Fruit fly (Drosophila melanogaster): ENCODE results near the gene CG44000.

CG44000 gene

dm6 chr2L:5046261-5046660 is 3.2 kb downstream of the CG44000 start:
- no peak for TF ChIP-seq CG4496 (GFP tag; IDR thresholded peaks at IDR 0.05)

dm6 chr2L:5049974-5050373 is 6.9 kb downstream of the CG44000 start:
- no peak for TF ChIP-seq rn (GFP tag; IDR thresholded peaks at IDR 0.05)
- no peak for TF ChIP-seq CG8159 (tag; optimal IDR thresholded peaks at IDR 0.05)
- no peak for TF ChIP-seq Pif1A (GFP tag; optimal IDR thresholded peaks at IDR 0.05)
- no peak for TF ChIP-seq CG17806 (tag; optimal IDR thresholded peaks at IDR 0.05)
- no peak for TF ChIP-seq CG9948 (tag; optimal IDR thresholded peaks at IDR 0.05)
- peak; percentile 23 for TF ChIP-seq CG8301 (tag; optimal IDR thresholded peaks at IDR 0.05)
- no peak for TF ChIP-seq CG10348 (GFP tag; IDR thresholded peaks at IDR 0.05)
- TF ChIP-seq CG12605 (GFP tag; IDR thresholded peaks at IDR 0.05) = no peak
- no peak for TF ChIP-seq CG34367 (tag; optimal IDR thresholded peaks at IDR 0.05)
- peak; percentile 14 for TF ChIP-seq Pif1B (GFP tag; optimal IDR thresholded peaks at IDR 0.05)
- TF ChIP-seq Snoo (tag; optimal IDR thresholded peaks at IDR 0.05) = no peak
- TF ChIP-seq D1 (tag; optimal IDR thresholded peaks at IDR 0.05) = no peak
- TF ChIP-seq CG32121 (GFP tag; IDR thresholded peaks at IDR 0.05) = no peak
- no peak for TF ChIP-seq fd96Ca (GFP tag; IDR thresholded peaks at IDR 0.05)
- no peak for TF ChIP-seq Ets98B (GFP tag; IDR thresholded peaks at IDR 0.05)
- no peak for TF ChIP-seq CG13204 (GFP tag; optimal IDR thresholded peaks at IDR 0.05)
- TF ChIP-seq gl (tag; optimal IDR thresholded peaks at IDR 0.05) = no peak
- TF ChIP-seq CG15710 (tag; optimal IDR thresholded peaks at IDR 0.05) = no peak
- peak; percentile 50; the same call in 1 of the 3 replicates for TF ChIP-seq CG4496 (GFP tag; IDR thresholded peaks at IDR 0.05)
- peak; percentile 51 for TF ChIP-seq EcR (GFP tag; optimal IDR thresholded peaks at IDR 0.05)
- TF ChIP-seq CG14655 (GFP tag; optimal IDR thresholded peaks at IDR 0.05) = no peak

- TF ChIP-seq CG13204 (GFP tag; optimal IDR thresholded peaks at IDR 0.05) (no peak), CG9948 (tag; optimal IDR thresholded peaks at IDR 0.05) (no peak), CG8301 (tag; optimal IDR thresholded peaks at IDR 0.05) (no peak), Pif1B (GFP tag; optimal IDR thresholded peaks at IDR 0.05) (no peak), Pif1A (GFP tag; optimal IDR thresholded peaks at IDR 0.05) (no peak), CG17806 (tag; optimal IDR thresholded peaks at IDR 0.05) (no peak), CG34367 (tag; optimal IDR thresholded peaks at IDR 0.05) (no peak), Snoo (tag; optimal IDR thresholded peaks at IDR 0.05) (no peak), CG12605 (GFP tag; IDR thresholded peaks at IDR 0.05) (no peak), Ets98B (GFP tag; IDR thresholded peaks at IDR 0.05) (no peak), rn (GFP tag; IDR thresholded peaks at IDR 0.05) (no peak), CG15710 (tag; optimal IDR thresholded peaks at IDR 0.05) (no peak), D1 (tag; optimal IDR thresholded peaks at IDR 0.05) (no peak), EcR (GFP tag; optimal IDR thresholded peaks at IDR 0.05) (no peak), gl (tag; optimal IDR thresholded peaks at IDR 0.05) (no peak), CG4496 (GFP tag; IDR thresholded peaks at IDR 0.05) (no peak)
Measured at dm6 chr2L:5050825-5051224, 7.8 kb downstream of the CG44000 start, which contains the start of gene CG9121. CG9121 (minus strand) TSS chr2L:5051062.

- TF ChIP-seq D1 (tag; optimal IDR thresholded peaks at IDR 0.05) (no peak), CG12605 (GFP tag; IDR thresholded peaks at IDR 0.05) (peak; percentile 73), fd96Ca (GFP tag; IDR thresholded peaks at IDR 0.05) (peak; percentile 89), CG10348 (GFP tag; IDR thresholded peaks at IDR 0.05) (no peak), CG8159 (tag; optimal IDR thresholded peaks at IDR 0.05) (peak; percentile 74), CG17806 (tag; optimal IDR thresholded peaks at IDR 0.05) (peak; percentile 77), Snoo (tag; optimal IDR thresholded peaks at IDR 0.05) (peak; percentile 80), CG14655 (GFP tag; optimal IDR thresholded peaks at IDR 0.05) (no peak), CG4496 (GFP tag; IDR thresholded peaks at IDR 0.05) (peak; percentile 89), CG9948 (tag; optimal IDR thresholded peaks at IDR 0.05) (peak; percentile 71), Ets98B (GFP tag; IDR thresholded peaks at IDR 0.05) (peak; percentile 87), EcR (GFP tag; optimal IDR thresholded peaks at IDR 0.05) (peak; percentile 57), rn (GFP tag; IDR thresholded peaks at IDR 0.05) (peak; percentile 58; the same call in 1 of the 2 replicates), CG34367 (tag; optimal IDR thresholded peaks at IDR 0.05) (peak; percentile 68), CG13204 (GFP tag; optimal IDR thresholded peaks at IDR 0.05) (no peak), Pif1A (GFP tag; optimal IDR thresholded peaks at IDR 0.05) (peak; percentile 89), gl (tag; optimal IDR thresholded peaks at IDR 0.05) (peak; percentile 65), CG8301 (tag; optimal IDR thresholded peaks at IDR 0.05) (peak; percentile 79), CG15710 (tag; optimal IDR thresholded peaks at IDR 0.05) (peak; percentile 77), Pif1B (GFP tag; optimal IDR thresholded peaks at IDR 0.05) (peak; percentile 80), CG32121 (GFP tag; IDR thresholded peaks at IDR 0.05) (peak; percentile 79)
Measured at dm6 chr2L:5052367-5052914, 9.4 kb downstream of the CG44000 start, which contains the start of gene senju. senju (plus strand) TSS chr2L:5052843.

dm6 chr2L:5052994-5053393 is 9.9 kb downstream of the CG44000 start, which contains the start of gene eIF3h:
eIF3h (minus strand) TSS chr2L:5053094.
- TF ChIP-seq CG34367 (tag; optimal IDR thresholded peaks at IDR 0.05) (no peak), D1 (tag; optimal IDR thresholded peaks at IDR 0.05) (no peak), rn (GFP tag; IDR thresholded peaks at IDR 0.05) (no peak), CG9948 (tag; optimal IDR thresholded peaks at IDR 0.05) (no peak), Snoo (tag; optimal IDR thresholded peaks at IDR 0.05) (no peak), CG14655 (GFP tag; optimal IDR thresholded peaks at IDR 0.05) (no peak), CG10348 (GFP tag; IDR thresholded peaks at IDR 0.05) (no peak), CG4496 (GFP tag; IDR thresholded peaks at IDR 0.05) (no peak), EcR (GFP tag; optimal IDR thresholded peaks at IDR 0.05) (no peak), gl (tag; optimal IDR thresholded peaks at IDR 0.05) (no peak), CG12605 (GFP tag; IDR thresholded peaks at IDR 0.05) (no peak), CG17806 (tag; optimal IDR thresholded peaks at IDR 0.05) (no peak)

dm6 chr2L:5054953-5055352 is 11.9 kb downstream of the CG44000 start, which contains the start of the genes CG14036 and His3.3A:
CG14036 (minus strand) TSS chr2L:5055016.
His3.3A (plus strand) TSS chr2L:5055058.
- TF ChIP-seq Snoo (tag; optimal IDR thresholded peaks at IDR 0.05) (no peak), CG13204 (GFP tag; optimal IDR thresholded peaks at IDR 0.05) (no peak), EcR (GFP tag; optimal IDR thresholded peaks at IDR 0.05) (peak; percentile 25), CG32121 (GFP tag; IDR thresholded peaks at IDR 0.05) (peak; percentile 35; the same call in 1 of the 2 replicates), CG15710 (tag; optimal IDR thresholded peaks at IDR 0.05) (peak; percentile 0)

All from whole organism, pupa.